Worm (Caenorhabditis elegans) whole organism, midembryonic: ENCODE measurements around the gene C33C12.12.

Experiments used
- flt-1 ChIP-seq: fragments of 200-800 bp; sonication (Bioruptor generic); IDR thresholded peaks from 2 replicates; pipeline ENCODE4 v1.3.6; 2022; ENCODE audit warnings: missing genetic modification characterization, missing compliant biosample characterization
- ztf-29 ChIP-seq: fragments of 200-800 bp; sonication (Bioruptor generic); IDR thresholded peaks from 2 replicates; pipeline ENCODE4 v1.3.6; 2022; ENCODE audit warnings: missing genetic modification reagents, missing genetic modification characterization, missing compliant biosample characterization

DNA sequence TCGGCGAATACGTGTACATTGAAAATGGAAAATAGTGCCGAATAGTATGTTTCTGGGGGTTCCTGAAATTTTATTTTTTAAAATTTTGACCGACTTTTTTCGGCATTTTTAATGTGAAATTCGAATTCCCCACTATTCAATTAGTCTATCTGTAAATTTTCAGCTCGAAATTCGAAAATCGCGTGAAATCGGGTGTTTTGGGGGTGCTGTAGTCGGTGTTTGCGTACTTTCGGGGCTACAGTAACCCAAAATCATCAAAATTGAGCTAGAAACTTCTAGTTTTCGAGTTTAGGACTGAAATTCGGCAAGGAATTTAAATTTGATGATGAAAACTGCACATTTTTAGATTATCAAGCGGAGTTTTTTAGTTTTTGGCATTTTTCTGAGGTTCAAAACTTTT, 32.2 kb upstream of the C33C12.12 start:
- TF ChIP-seq flt-1 (GFP tag; lab: Robert Waterston, UW) (no peak), ztf-29 (GFP tag; lab: Robert Waterston, UW) (no peak)
